Worm (Caenorhabditis elegans) whole organism, L1 larva: ENCODE measurements around the gene nhr-68.
A peak's percentile ranks its signal among the peaks of the same experiment; 100 is the strongest.

ENCODE experiments used
- C34B4.2 ChIP-seq: sonication (generic microtip); optimal IDR thresholded peaks from 2 replicates; lab custom pipeline; 2017; ENCODE audit warnings: mild to moderate bottlenecking, missing genetic modification characterization, missing compliant biosample characterization
- F16B12.6 ChIP-seq: fragments of 150-350 bp; optimal IDR thresholded peaks from 2 replicates; lab custom pipeline; 2014; ENCODE audit warnings: missing biosample characterization, missing genetic modification characterization
- alr-1 ChIP-seq: fragments of 200-800 bp; sonication (Bioruptor generic); optimal IDR thresholded peaks from 2 replicates; lab custom pipeline; 2018; ENCODE audit warnings: borderline replicate concordance, mild to moderate bottlenecking, missing genetic modification characterization, missing compliant biosample characterization
- aly-2 ChIP-seq: fragments of 150-350 bp; optimal IDR thresholded peaks from 2 replicates; lab custom pipeline; 2014; ENCODE audit warnings: missing biosample characterization, missing genetic modification characterization
- ama-1 ChIP-seq: fragments of 150-350 bp; optimal IDR thresholded peaks from 2 replicates; lab custom pipeline; 2014
- blmp-1 ChIP-seq: fragments of 150-350 bp; optimal IDR thresholded peaks from 2 replicates; lab custom pipeline; 2014; ENCODE audit warnings: missing biosample characterization, missing genetic modification characterization
- ceh-63 ChIP-seq: fragments of 200-800 bp; sonication (Bioruptor generic); optimal IDR thresholded peaks from 2 replicates; lab custom pipeline; 2018; ENCODE audit warnings: mild to moderate bottlenecking, missing genetic modification characterization, missing compliant biosample characterization
- ceh-8 ChIP-seq: fragments of 200-800 bp; sonication (Bioruptor generic); optimal IDR thresholded peaks from 2 replicates; lab custom pipeline; 2018; ENCODE audit warnings: mild to moderate bottlenecking, missing genetic modification characterization, moderate library complexity, missing compliant biosample characterization
- ceh-88 ChIP-seq: fragments of 200-800 bp; sonication (Bioruptor generic); IDR thresholded peaks from 2 replicates; pipeline ENCODE4 v1.3.6; 2022; ENCODE audit warnings: missing genetic modification characterization, missing compliant biosample characterization
- dsc-1 ChIP-seq: sonication (generic microtip); optimal IDR thresholded peaks from 2 replicates; lab custom pipeline; 2016; ENCODE audit warnings: mild to moderate bottlenecking, missing genetic modification characterization, missing compliant biosample characterization
- efl-3 ChIP-seq: fragments of 200-800 bp; sonication (Bioruptor generic); optimal IDR thresholded peaks from 2 replicates; lab custom pipeline; 2018; ENCODE audit warnings: mild to moderate bottlenecking, missing genetic modification characterization, missing compliant biosample characterization
- elt-3 ChIP-seq, 6 experiments: fragments of 150-350 bp in 1 of 6; sonication (generic microtip); optimal IDR thresholded peaks; 2 replicates each; lab custom pipeline; 2017 to 2018; ENCODE audit warnings: missing biosample characterization in 6 of 6, missing genetic modification characterization in 6 of 6, inconsistent platforms in 1 of 6
- ets-5 ChIP-seq: fragments of 200-800 bp; sonication (Bioruptor generic); IDR thresholded peaks from 2 replicates; pipeline ENCODE4 v1.3.6; 2022; ENCODE audit warnings: missing genetic modification characterization, missing compliant biosample characterization
- fkh-4 ChIP-seq: sonication (generic microtip); optimal IDR thresholded peaks from 2 replicates; lab custom pipeline; 2016; ENCODE audit warnings: missing compliant biosample characterization, missing genetic modification characterization, borderline replicate concordance
- fkh-8 ChIP-seq: sonication (generic microtip); optimal IDR thresholded peaks from 2 replicates; lab custom pipeline; 2016; ENCODE audit warnings: mild to moderate bottlenecking, missing genetic modification characterization, missing compliant biosample characterization
- fos-1 ChIP-seq: fragments of 150-350 bp; optimal IDR thresholded peaks from 2 replicates; lab custom pipeline; 2014; ENCODE audit warnings: missing biosample characterization, missing genetic modification characterization
- hlh-17 ChIP-seq: fragments of 200-800 bp; sonication (Bioruptor generic); optimal IDR thresholded peaks from 2 replicates; lab custom pipeline; 2018; ENCODE audit warnings: missing genetic modification characterization, mild to moderate bottlenecking, missing compliant biosample characterization, moderate library complexity, borderline replicate concordance
- hlh-4 ChIP-seq: sonication (generic microtip); optimal IDR thresholded peaks from 2 replicates; lab custom pipeline; 2016; ENCODE audit warnings: mild to moderate bottlenecking, missing genetic modification characterization, missing compliant biosample characterization
- irx-1 ChIP-seq: sonication (generic microtip); optimal IDR thresholded peaks from 2 replicates; lab custom pipeline; 2016; ENCODE audit warnings: missing genetic modification characterization, missing compliant biosample characterization
- isw-1 ChIP-seq: fragments of 200-800 bp; sonication (Bioruptor generic); IDR thresholded peaks from 2 replicates; pipeline ENCODE4 v1.3.6; 2022; ENCODE audit warnings: missing genetic modification characterization, missing compliant biosample characterization
- lin-13 ChIP-seq: fragments of 150-350 bp; optimal IDR thresholded peaks from 2 replicates; lab custom pipeline; 2014; ENCODE audit warnings: missing biosample characterization, missing genetic modification reagents, missing genetic modification characterization
- lin-14 ChIP-seq: fragments of 200-800 bp; sonication (Bioruptor generic); optimal IDR thresholded peaks from 2 replicates; lab custom pipeline; 2018; ENCODE audit warnings: mild to moderate bottlenecking, missing genetic modification characterization, moderate library complexity, missing compliant biosample characterization
- lir-3 ChIP-seq: sonication (generic microtip); optimal IDR thresholded peaks from 2 replicates; lab custom pipeline; 2016; ENCODE audit warnings: mild to moderate bottlenecking, missing genetic modification characterization, moderate library complexity, missing compliant biosample characterization; ENCODE audit not compliant: poor library complexity
- lsy-2 ChIP-seq, 2 experiments: fragments of 150-350 bp; optimal IDR thresholded peaks; 2 replicates each; lab custom pipeline; 2014; ENCODE audit warnings: missing biosample characterization in 2 of 2, missing genetic modification characterization in 2 of 2
- mab-9 ChIP-seq: fragments of 200-800 bp; sonication (Bioruptor generic); IDR thresholded peaks from 2 replicates; pipeline ENCODE4 v1.3.6; 2022; ENCODE audit warnings: missing genetic modification reagents, missing genetic modification characterization, missing compliant biosample characterization
- mep-1 ChIP-seq: fragments of 150-350 bp; optimal IDR thresholded peaks from 2 replicates; lab custom pipeline; 2014; ENCODE audit warnings: missing biosample characterization, missing genetic modification characterization
- nhr-11 ChIP-seq: fragments of 150-350 bp; optimal IDR thresholded peaks from 2 replicates; lab custom pipeline; 2014; ENCODE audit warnings: missing biosample characterization, missing genetic modification characterization
- nhr-12 ChIP-seq: sonication (generic microtip); optimal IDR thresholded peaks from 2 replicates; lab custom pipeline; 2017; ENCODE audit warnings: missing biosample characterization, missing genetic modification characterization
- nhr-19 ChIP-seq: fragments of 200-800 bp; sonication (Bioruptor generic); conservative IDR thresholded peaks from 2 replicates; pipeline ENCODE4 v1.3.6; 2022; ENCODE audit warnings: missing genetic modification characterization, missing compliant biosample characterization
- nhr-47 ChIP-seq: sonication (generic microtip); optimal IDR thresholded peaks from 2 replicates; lab custom pipeline; 2016; ENCODE audit warnings: mild to moderate bottlenecking, missing genetic modification characterization, moderate library complexity, missing compliant biosample characterization
- nhr-71 ChIP-seq: sonication (generic microtip); optimal IDR thresholded peaks from 2 replicates; lab custom pipeline; 2016; ENCODE audit warnings: mild to moderate bottlenecking, missing genetic modification characterization, moderate library complexity, missing compliant biosample characterization
- nhr-90 ChIP-seq: sonication (generic microtip); optimal IDR thresholded peaks from 2 replicates; lab custom pipeline; 2016; ENCODE audit warnings: mild to moderate bottlenecking, missing genetic modification characterization, missing compliant biosample characterization; ENCODE audit not compliant: poor library complexity
- pag-3 ChIP-seq: sonication (generic microtip); optimal IDR thresholded peaks from 2 replicates; lab custom pipeline; 2017; ENCODE audit warnings: missing genetic modification characterization, mild to moderate bottlenecking, missing compliant biosample characterization, antibody characterized with exemption, borderline replicate concordance; ENCODE audit not compliant: insufficient read depth
- pqm-1 ChIP-seq: sonication (generic microtip); optimal IDR thresholded peaks from 3 replicates; lab custom pipeline; 2017; ENCODE audit warnings: missing biosample characterization, missing genetic modification characterization
- rnt-1 ChIP-seq: sonication (generic microtip); optimal IDR thresholded peaks from 2 replicates; lab custom pipeline; 2016; ENCODE audit warnings: mild to moderate bottlenecking, missing genetic modification characterization, moderate library complexity, missing compliant biosample characterization
- snpc-4 ChIP-seq: fragments of 150-350 bp; optimal IDR thresholded peaks from 2 replicates; lab custom pipeline; 2014; ENCODE audit warnings: missing biosample characterization, missing genetic modification characterization
- sptf-1 ChIP-seq: fragments of 150-350 bp; optimal IDR thresholded peaks from 2 replicates; lab custom pipeline; 2014; ENCODE audit warnings: missing biosample characterization, missing genetic modification characterization
- sup-37 ChIP-seq: fragments of 200-800 bp; sonication (Bioruptor generic); optimal IDR thresholded peaks from 2 replicates; lab custom pipeline; 2018; ENCODE audit warnings: mild to moderate bottlenecking, missing genetic modification characterization, missing compliant biosample characterization
- swsn-7 ChIP-seq: sonication (generic microtip); optimal IDR thresholded peaks from 2 replicates; lab custom pipeline; 2016; ENCODE audit warnings: missing genetic modification characterization, missing compliant biosample characterization
- tbx-2 ChIP-seq: sonication (generic microtip); optimal IDR thresholded peaks from 2 replicates; lab custom pipeline; 2016; ENCODE audit warnings: missing genetic modification characterization, missing compliant biosample characterization
- tlp-1 ChIP-seq: fragments of 150-350 bp; optimal IDR thresholded peaks from 2 replicates; lab custom pipeline; 2014; ENCODE audit warnings: missing biosample characterization, missing genetic modification characterization
- unc-30 ChIP-seq: sonication (generic microtip); optimal IDR thresholded peaks from 2 replicates; lab custom pipeline; 2017; ENCODE audit warnings: missing biosample characterization, missing genetic modification characterization
- unc-98 ChIP-seq: fragments of 200-800 bp; sonication (Bioruptor generic); IDR thresholded peaks from 2 replicates; pipeline ENCODE4 v1.3.6; 2022; ENCODE audit warnings: missing genetic modification characterization, missing compliant biosample characterization
- vab-15 ChIP-seq: sonication (generic microtip); optimal IDR thresholded peaks from 2 replicates; lab custom pipeline; 2017; ENCODE audit warnings: missing genotype, mild to moderate bottlenecking, missing genetic modification characterization, missing compliant biosample characterization
- xbp-1 ChIP-seq: sonication (generic microtip); optimal IDR thresholded peaks from 2 replicates; lab custom pipeline; 2016; ENCODE audit warnings: missing genetic modification characterization, missing compliant biosample characterization
- zag-1 ChIP-seq: fragments of 150-350 bp; optimal IDR thresholded peaks from 2 replicates; lab custom pipeline; 2014; ENCODE audit warnings: missing biosample characterization, missing genetic modification characterization
- zip-4 ChIP-seq: fragments of 200-800 bp; sonication (Bioruptor generic); optimal IDR thresholded peaks from 2 replicates; lab custom pipeline; 2018; ENCODE audit warnings: mild to moderate bottlenecking, missing genetic modification characterization, moderate library complexity, missing compliant biosample characterization
- ztf-11 ChIP-seq, 2 experiments: sonication (generic microtip); optimal IDR thresholded peaks; 2 replicates each; lab custom pipeline; 2016 to 2017; ENCODE audit warnings: missing genetic modification characterization in 2 of 2, missing biosample characterization in 1 of 2, missing compliant biosample characterization in 1 of 2
- ztf-4 ChIP-seq: fragments of 150-350 bp; optimal IDR thresholded peaks from 2 replicates; lab custom pipeline; 2014; ENCODE audit warnings: missing biosample characterization, missing genetic modification characterization

The nhr-68 gene

ce11 chrV:11531100-11531499 is 42.1 kb upstream of the nhr-68 start (continued):
- TF ChIP-seq pag-3 (no peak), nhr-19 (GFP tag; lab: Robert Waterston, UW) (peak; percentile 41; the same call in 1 of the 2 replicates), blmp-1 (tag; lab: Kevin White, UChicago) (peak; percentile 99), lsy-2 (tag; optimal IDR thresholded peaks at IDR 0.05; lab: Kevin White, UChicago) (peak; percentile 56 to 84), vab-15 (tag; lab: Kevin White, UChicago) (no peak), swsn-7 (peak; percentile 31), C34B4.2 (tag; lab: Kevin White, UChicago) (no peak), hlh-17 (GFP tag; lab: Kevin White, UChicago) (no peak), nhr-90 (tag; lab: Kevin White, UChicago) (peak; percentile 76), tbx-2 (tag; lab: Kevin White, UChicago) (peak; percentile 35), nhr-47 (tag; lab: Kevin White, UChicago) (peak; percentile 56), ztf-11 (tag; optimal IDR thresholded peaks at IDR 0.05; lab: Kevin White, UChicago) (no peak), dsc-1 (no peak), nhr-12 (tag; lab: Kevin White, UChicago) (no peak), ceh-63 (GFP tag; lab: Kevin White, UChicago) (no peak), elt-3 (tag; optimal IDR thresholded peaks at IDR 0.05; lab: Kevin White, UChicago) (peak in 5 of 6 experiments; percentile 58 to 92 (median 89)), sptf-1 (tag; lab: Kevin White, UChicago) (no peak), unc-98 (no peak), lin-13 (GFP tag; lab: Kevin White, UChicago) (peak; percentile 55), ama-1 (lab: Kevin White, UChicago) (no peak), fkh-8 (tag; lab: Kevin White, UChicago) (no peak), nhr-71 (tag; lab: Kevin White, UChicago) (peak; percentile 82), sup-37 (GFP tag; lab: Kevin White, UChicago) (no peak), nhr-11 (tag; lab: Kevin White, UChicago) (no peak), ceh-8 (GFP tag; lab: Kevin White, UChicago) (no peak), irx-1 (tag; lab: Kevin White, UChicago) (no peak), isw-1 (GFP tag; lab: Robert Waterston, UW) (no peak), alr-1 (tag; lab: Kevin White, UChicago) (no peak), xbp-1 (peak; percentile 8), fos-1 (tag; lab: Kevin White, UChicago) (peak; percentile 45), rnt-1 (tag; lab: Kevin White, UChicago) (peak; percentile 42)

- TF ChIP-seq aly-2 (tag; lab: Kevin White, UChicago) (no peak), F16B12.6 (tag; lab: Kevin White, UChicago) (no peak), zag-1 (no peak), fkh-8 (tag; lab: Kevin White, UChicago) (no peak), snpc-4 (tag; lab: Kevin White, UChicago) (peak; percentile 36), mep-1 (peak; percentile 74), nhr-11 (tag; lab: Kevin White, UChicago) (peak; percentile 30), ztf-4 (tag; lab: Kevin White, UChicago) (peak; percentile 2), fkh-4 (tag; lab: Kevin White, UChicago) (peak; percentile 72), lir-3 (tag; lab: Kevin White, UChicago) (peak; percentile 29), rnt-1 (tag; lab: Kevin White, UChicago) (peak; percentile 79), efl-3 (GFP tag; lab: Kevin White, UChicago) (no peak), zip-4 (GFP tag; lab: Kevin White, UChicago) (no peak), tlp-1 (tag; lab: Kevin White, UChicago) (no peak), C34B4.2 (tag; lab: Kevin White, UChicago) (no peak), lin-14 (GFP tag; lab: Kevin White, UChicago) (peak; percentile 97), ets-5 (GFP tag; lab: Robert Waterston, UW) (no peak), pqm-1 (peak; percentile 30), nhr-19 (GFP tag; lab: Robert Waterston, UW) (peak; percentile 84), pag-3 (peak; percentile 38), dsc-1 (peak; percentile 97), unc-30 (tag; lab: Kevin White, UChicago) (no peak), hlh-4 (tag; lab: Kevin White, UChicago) (no peak), isw-1 (GFP tag; lab: Robert Waterston, UW) (no peak; the same call in 1 of the 2 replicates), nhr-47 (tag; lab: Kevin White, UChicago) (peak; percentile 76), ceh-88 (GFP tag; lab: Robert Waterston, UW) (0 out of 2 replicates have a peak, but pooled peaks have one; percentile 23), mab-9 (no peak)
Observed at ce11 chrV:11531831-11532534, 41.3 kb upstream of the nhr-68 start.
